Worm (Caenorhabditis elegans): ENCODE measurements around the gene str-12.

- TF ChIP-seq tbx-2 (tag; optimal IDR thresholded peaks at IDR 0.05) (no peak), ceh-16 (tag; optimal IDR thresholded peaks at IDR 0.05) (no peak), jun-1 (tag; optimal IDR thresholded peaks at IDR 0.05) (peak; percentile 8), ceh-28 (tag; optimal IDR thresholded peaks at IDR 0.05) (no peak), pqm-1 (tag; optimal IDR thresholded peaks at IDR 0.05) (peak; percentile 74)
Measured at ce11 chrV:15569702-15570430, 40.8 kb upstream of the str-12 start, which contains the start of gene lsm-5.
